Worm (Caenorhabditis elegans): Measurements from ENCODE around the gene set-22.

set-22 gene

ce11 chrV:10471007-10471406 lies 34.3 kb downstream of the set-22 start:
- TF ChIP-seq aly-1 (tag; optimal IDR thresholded peaks at IDR 0.05) (no peak), ama-1 (optimal IDR thresholded peaks at IDR 0.05) (no peak), tbx-11 (GFP tag; IDR thresholded peaks at IDR 0.05) (no peak), hmg-4 (GFP tag; optimal IDR thresholded peaks at IDR 0.05) (no peak), sea-1 (GFP tag; conservative IDR thresholded peaks at IDR 0.05) (no peak), hmbx-1 (tag; optimal IDR thresholded peaks at IDR 0.05) (no peak)

DNA sequence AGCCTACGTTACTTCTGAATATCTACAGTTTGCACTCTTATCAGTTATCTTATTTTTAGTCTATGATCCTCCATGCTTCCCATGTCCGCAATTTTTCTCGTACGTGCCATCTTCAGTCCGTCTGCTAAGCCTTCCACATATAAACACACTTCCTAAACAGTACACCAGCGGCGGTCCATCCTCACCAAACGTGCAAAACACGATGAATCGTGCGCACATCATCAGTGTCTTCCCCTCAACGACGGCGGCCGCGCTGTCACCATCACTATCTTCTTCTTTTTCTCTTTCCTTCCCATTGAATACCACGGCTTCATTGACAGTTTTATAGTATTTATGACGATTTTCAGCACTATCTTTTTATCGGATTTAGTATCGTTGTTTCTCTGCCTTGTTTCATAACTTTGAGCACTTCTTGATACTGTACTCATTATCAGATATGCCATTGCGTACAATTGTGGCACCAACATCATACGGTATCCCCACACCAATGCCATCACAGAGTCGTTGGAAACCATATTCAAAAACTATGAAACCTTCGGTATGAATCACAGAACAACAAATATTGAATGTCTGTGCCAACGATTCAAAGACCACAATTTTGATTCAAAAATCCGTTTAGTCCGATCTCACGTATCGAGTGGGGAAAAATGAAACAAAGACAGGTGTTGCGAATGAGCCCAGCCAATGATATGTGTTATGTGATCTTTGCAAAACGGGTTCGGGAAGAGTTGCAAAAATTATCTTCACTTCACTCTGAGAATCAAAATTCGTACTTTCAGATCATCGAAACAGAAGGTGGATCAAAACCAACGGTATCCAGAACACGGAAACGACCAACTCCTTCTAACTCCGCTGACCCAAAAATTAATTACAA lies 36.4 kb downstream of the set-22 start:
- TF ChIP-seq sea-1 (GFP tag; conservative IDR thresholded peaks at IDR 0.05): no peak
- no peak for TF ChIP-seq ama-1 (optimal IDR thresholded peaks at IDR 0.05)
- TF ChIP-seq tbx-11 (GFP tag; IDR thresholded peaks at IDR 0.05): no peak
- no peak for TF ChIP-seq scrt-1 (GFP tag; IDR thresholded peaks at IDR 0.05)
- no peak for TF ChIP-seq B0310.2 (tag; optimal IDR thresholded peaks at IDR 0.05)
- TF ChIP-seq hmg-4 (GFP tag; optimal IDR thresholded peaks at IDR 0.05): no peak
- TF ChIP-seq ceh-36 (tag; optimal IDR thresholded peaks at IDR 0.05): no peak
- no peak for TF ChIP-seq tbx-37 (GFP tag; conservative IDR thresholded peaks at IDR 0.05)
- no peak for TF ChIP-seq aly-1 (tag; optimal IDR thresholded peaks at IDR 0.05)
- TF ChIP-seq flt-1 (GFP tag; IDR thresholded peaks at IDR 0.05): no peak
- TF ChIP-seq hmbx-1 (tag; optimal IDR thresholded peaks at IDR 0.05): no peak
- no peak for TF ChIP-seq F13C5.2 (tag; optimal IDR thresholded peaks at IDR 0.05)
- no peak for TF ChIP-seq ets-7 (tag; optimal IDR thresholded peaks at IDR 0.05)
- no peak for TF ChIP-seq pes-1 (GFP tag; IDR thresholded peaks at IDR 0.05)
- TF ChIP-seq ceh-13 (GFP tag; optimal IDR thresholded peaks at IDR 0.05): no peak
- no peak for TF ChIP-seq hnd-1 (tag; optimal IDR thresholded peaks at IDR 0.05)
- no peak for TF ChIP-seq tra-4 (tag; optimal IDR thresholded peaks at IDR 0.05)

ce11 chrV:10474040-10474439 lies 37.3 kb downstream of the set-22 start:
- TF ChIP-seq ets-7 (tag; optimal IDR thresholded peaks at IDR 0.05): no peak
- TF ChIP-seq F13C5.2 (tag; optimal IDR thresholded peaks at IDR 0.05): no peak
- TF ChIP-seq sea-1 (GFP tag; conservative IDR thresholded peaks at IDR 0.05): no peak
- no peak for TF ChIP-seq ceh-13 (GFP tag; optimal IDR thresholded peaks at IDR 0.05)
- TF ChIP-seq scrt-1 (GFP tag; IDR thresholded peaks at IDR 0.05): no peak
- TF ChIP-seq tbx-11 (GFP tag; IDR thresholded peaks at IDR 0.05): no peak
- no peak for TF ChIP-seq ceh-36 (tag; optimal IDR thresholded peaks at IDR 0.05)
- no peak for TF ChIP-seq hmbx-1 (tag; optimal IDR thresholded peaks at IDR 0.05)
- TF ChIP-seq B0310.2 (tag; optimal IDR thresholded peaks at IDR 0.05): no peak
- no peak for TF ChIP-seq aly-1 (tag; optimal IDR thresholded peaks at IDR 0.05)

DNA sequence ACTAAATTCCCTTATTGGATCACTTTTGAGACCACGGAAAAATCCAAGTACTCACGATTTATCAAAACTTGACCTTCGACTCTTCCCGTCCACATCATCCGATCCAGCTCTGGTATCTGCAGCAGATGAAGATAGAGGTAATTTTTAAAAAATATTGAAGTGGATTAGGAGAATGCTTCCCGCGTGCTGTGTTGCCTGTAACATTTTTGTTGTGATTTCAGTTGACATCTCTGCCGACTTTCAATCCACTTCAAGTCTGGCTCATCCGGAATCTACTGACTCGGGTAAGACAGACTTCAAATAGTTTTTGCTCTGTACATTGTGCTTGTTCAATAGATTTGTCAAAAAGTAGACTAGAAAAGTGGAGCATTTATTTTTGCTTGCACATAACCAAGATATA lies 38.7 kb downstream of the set-22 start:
- TF ChIP-seq flt-1 (GFP tag; IDR thresholded peaks at IDR 0.05) (no peak), aly-1 (tag; optimal IDR thresholded peaks at IDR 0.05) (no peak), hnd-1 (tag; optimal IDR thresholded peaks at IDR 0.05) (no peak), hmg-4 (GFP tag; optimal IDR thresholded peaks at IDR 0.05) (no peak), hmbx-1 (tag; optimal IDR thresholded peaks at IDR 0.05) (no peak), pes-1 (GFP tag; IDR thresholded peaks at IDR 0.05) (no peak)

DNA sequence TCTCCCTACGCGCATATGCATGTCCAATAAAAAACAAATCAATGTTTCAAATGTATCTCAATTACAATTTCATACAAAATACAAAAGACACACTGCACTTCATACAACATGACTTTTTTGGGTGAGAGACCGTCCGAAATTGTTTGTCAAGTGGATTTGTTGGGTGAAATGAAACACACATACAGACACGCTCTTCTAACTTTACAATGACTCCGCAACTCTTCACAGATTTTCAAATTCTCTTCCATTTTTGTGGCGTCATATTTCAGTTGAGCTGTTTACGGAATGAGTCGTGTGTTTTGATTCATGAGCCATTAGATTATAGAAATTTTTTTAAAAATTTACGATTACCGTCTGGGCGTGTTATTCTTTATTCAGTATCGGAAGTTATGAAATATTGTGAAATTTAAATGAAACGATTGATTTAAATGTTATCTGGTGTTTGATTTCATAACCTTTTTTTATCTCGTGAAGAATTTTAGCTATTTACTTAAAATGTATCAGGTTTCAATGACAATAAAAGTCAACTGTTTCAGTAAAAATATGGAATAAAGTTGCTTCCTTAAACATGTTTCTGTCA lies 40.2 kb downstream of the set-22 start:
- TF ChIP-seq ets-7 (tag; optimal IDR thresholded peaks at IDR 0.05): no peak

DNA sequence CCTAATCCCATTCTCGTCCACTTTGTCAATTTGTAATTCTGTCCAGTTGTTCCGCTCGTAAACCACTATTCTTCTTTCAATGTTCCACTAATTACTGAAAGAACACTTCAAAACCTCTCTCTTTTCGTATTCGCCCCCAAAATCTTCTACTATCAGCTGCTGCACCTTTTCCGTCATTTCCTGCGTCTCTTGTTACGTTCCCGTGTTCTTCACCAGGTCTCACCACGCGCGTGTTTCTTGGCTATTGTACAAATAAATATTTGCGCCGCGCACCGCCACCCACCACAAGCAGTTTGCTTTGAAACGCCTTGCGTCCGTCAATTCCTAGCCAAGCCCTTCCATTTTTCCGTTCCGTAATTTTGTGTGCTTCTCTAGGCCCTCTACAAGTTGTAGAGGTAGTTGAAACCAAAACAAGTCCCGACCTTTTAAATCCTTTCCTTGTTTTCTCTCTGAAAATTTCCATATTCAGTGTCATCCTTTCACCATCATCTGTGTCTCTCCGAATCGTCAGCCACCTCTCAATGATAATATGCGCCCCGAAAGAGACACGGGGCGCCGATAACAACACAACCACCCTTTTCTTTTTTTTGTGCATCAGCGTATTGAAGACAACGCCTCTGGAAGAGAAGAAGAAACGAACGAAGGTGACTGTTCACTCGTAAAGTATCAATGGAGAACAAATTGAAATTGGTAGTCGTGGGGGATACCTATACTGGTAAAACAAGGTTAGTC lies 41.6 kb downstream of the set-22 start, which contains the start of the genes crp-1 and Y32F6B.9:
crp-1 (plus strand) TSS at position 468 of the 732 bp plus-strand sequence.
Y32F6B.9 (plus strand) TSS at position 603 of the 732 bp plus-strand sequence.
- no peak for TF ChIP-seq F13C5.2 (tag; optimal IDR thresholded peaks at IDR 0.05)
- no peak for TF ChIP-seq scrt-1 (GFP tag; IDR thresholded peaks at IDR 0.05)

DNA sequence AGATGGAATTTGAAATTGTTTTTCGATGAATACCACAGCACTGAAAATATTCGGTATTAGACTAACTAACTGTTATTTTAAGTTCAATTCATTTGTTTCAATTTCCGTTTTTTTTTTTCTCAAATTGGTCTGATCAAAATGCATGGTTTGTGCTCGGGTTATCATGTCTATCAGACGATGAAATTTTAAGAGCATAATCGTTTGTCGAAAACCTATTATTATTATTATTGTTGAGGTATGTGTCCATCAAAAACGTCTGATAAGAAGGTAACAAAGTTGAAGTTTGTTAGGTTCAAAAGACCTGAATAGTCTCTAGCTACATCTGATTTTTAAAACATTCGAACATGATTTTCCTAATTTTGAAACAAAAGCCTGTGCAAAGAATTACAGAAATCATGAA lies 47.3 kb downstream of the set-22 start:
- TF ChIP-seq ama-1 (optimal IDR thresholded peaks at IDR 0.05) (no peak), F13C5.2 (tag; optimal IDR thresholded peaks at IDR 0.05) (no peak), flt-1 (GFP tag; IDR thresholded peaks at IDR 0.05) (no peak), hmbx-1 (tag; optimal IDR thresholded peaks at IDR 0.05) (no peak), sea-1 (GFP tag; conservative IDR thresholded peaks at IDR 0.05) (no peak), scrt-1 (GFP tag; IDR thresholded peaks at IDR 0.05) (no peak), ceh-36 (tag; optimal IDR thresholded peaks at IDR 0.05) (no peak), hmg-4 (GFP tag; optimal IDR thresholded peaks at IDR 0.05) (no peak), ets-7 (tag; optimal IDR thresholded peaks at IDR 0.05) (no peak), B0310.2 (tag; optimal IDR thresholded peaks at IDR 0.05) (no peak), aly-1 (tag; optimal IDR thresholded peaks at IDR 0.05) (no peak)

- no peak for TF ChIP-seq hnd-1 (tag; optimal IDR thresholded peaks at IDR 0.05)
- TF ChIP-seq scrt-1 (GFP tag; IDR thresholded peaks at IDR 0.05): no peak
- no peak for TF ChIP-seq ets-7 (tag; optimal IDR thresholded peaks at IDR 0.05)
- TF ChIP-seq tra-4 (tag; optimal IDR thresholded peaks at IDR 0.05): no peak
- no peak for TF ChIP-seq pes-1 (GFP tag; IDR thresholded peaks at IDR 0.05)
- no peak for TF ChIP-seq hmbx-1 (tag; optimal IDR thresholded peaks at IDR 0.05)
- TF ChIP-seq ceh-36 (tag; optimal IDR thresholded peaks at IDR 0.05): no peak
- no peak for TF ChIP-seq F13C5.2 (tag; optimal IDR thresholded peaks at IDR 0.05)
- no peak for TF ChIP-seq sea-1 (GFP tag; conservative IDR thresholded peaks at IDR 0.05)
- no peak for TF ChIP-seq ceh-13 (GFP tag; optimal IDR thresholded peaks at IDR 0.05)
Measured at ce11 chrV:10484640-10485039, 47.9 kb downstream of the set-22 start, which contains the start of gene Y32F6B.1. Gene Y32F6B.1 (minus strand): TSS chrV:10484740.
